Worm (Caenorhabditis elegans) whole organism, L3 larva: ENCODE data around the gene ztf-8.

Source experiments
- elt-3 ChIP-seq, 3 experiments: fragments of 150-350 bp in 1 of 3; sonication (generic microtip) in 2 of 3; optimal IDR thresholded peaks; 2 replicates in 2 of 3; 4 replicates in 1 of 3; lab custom pipeline; 2014 to 2017; ENCODE audit warnings: missing biosample characterization in 3 of 3, missing genetic modification characterization in 3 of 3
- nhr-25 ChIP-seq: sonication (generic microtip); optimal IDR thresholded peaks from 2 replicates; lab custom pipeline; 2017; ENCODE audit warnings: missing biosample characterization, missing genetic modification characterization
- skn-1 ChIP-seq: fragments of 150-350 bp; optimal IDR thresholded peaks from 2 replicates; lab custom pipeline; 2014; ENCODE audit warnings: missing biosample characterization, missing genetic modification characterization
- snpc-4 ChIP-seq: fragments of 150-350 bp; optimal IDR thresholded peaks from 2 replicates; lab custom pipeline; 2014; ENCODE audit warnings: missing biosample characterization, missing genetic modification characterization

ce11 chrIII:5236104-5236503 lies 37.2 kb downstream of the ztf-8 start, which contains the start of gene prx-10:
- TF ChIP-seq elt-3 (tag; optimal IDR thresholded peaks at IDR 0.05; lab: Kevin White, UChicago) (no peak), nhr-25 (no peak), skn-1 (tag; lab: Kevin White, UChicago) (no peak), snpc-4 (no peak)
